Fruit fly (Drosophila melanogaster) whole organism, pupa: ENCODE measurements around the gene nonA-l.

Source experiments
- CG10348 ChIP-seq: fragments of 200-800 bp; sonication (Bioruptor generic); IDR thresholded peaks from 2 replicates; pipeline ENCODE4 v1.3.6; 2022; ENCODE audit warnings: missing biosample characterization, missing genetic modification characterization
- CG12605 ChIP-seq: fragments of 200-800 bp; sonication (Bioruptor generic); IDR thresholded peaks from 2 replicates; pipeline ENCODE4 v1.3.6; 2022; ENCODE audit warnings: missing biosample characterization, missing genetic modification characterization
- CG13204 ChIP-seq: fragments of 200-800 bp; sonication (Bioruptor generic); optimal IDR thresholded peaks from 2 replicates; lab custom pipeline; 2018; ENCODE audit warnings: missing biosample characterization, mild to moderate bottlenecking, missing genetic modification characterization, moderate library complexity
- CG14655 ChIP-seq: fragments of 200-800 bp; sonication (Bioruptor generic); optimal IDR thresholded peaks from 3 replicates; lab custom pipeline; 2017; ENCODE audit warnings: mild to moderate bottlenecking, missing biosample characterization, missing genetic modification reagents, missing genetic modification characterization
- CG15710 ChIP-seq: fragments of 200-800 bp; sonication (Bioruptor generic); optimal IDR thresholded peaks from 2 replicates; lab custom pipeline; 2018; ENCODE audit warnings: missing biosample characterization, mild to moderate bottlenecking, missing genetic modification characterization, moderate library complexity
- CG17806 ChIP-seq: fragments of 200-800 bp; sonication (Bioruptor generic); optimal IDR thresholded peaks from 2 replicates; lab custom pipeline; 2018; ENCODE audit warnings: missing biosample characterization, mild to moderate bottlenecking, missing genetic modification characterization, moderate library complexity
- CG32121 ChIP-seq: fragments of 200-800 bp; sonication (Bioruptor generic); IDR thresholded peaks from 2 replicates; pipeline ENCODE4 v1.3.6; 2022; ENCODE audit warnings: missing biosample characterization, missing genetic modification characterization
- CG34367 ChIP-seq: fragments of 200-800 bp; sonication (Bioruptor generic); optimal IDR thresholded peaks from 2 replicates; lab custom pipeline; 2018; ENCODE audit warnings: missing biosample characterization, mild to moderate bottlenecking, missing genetic modification characterization
- CG4496 ChIP-seq: fragments of 200-800 bp; sonication (Bioruptor generic); IDR thresholded peaks from 3 replicates; pipeline ENCODE4 v1.3.6; 2022; ENCODE audit warnings: missing biosample characterization, missing genetic modification characterization
- CG8159 ChIP-seq: fragments of 200-800 bp; sonication (Bioruptor generic); optimal IDR thresholded peaks from 3 replicates; lab custom pipeline; 2018; ENCODE audit warnings: missing biosample characterization, mild to moderate bottlenecking, missing genetic modification characterization, moderate library complexity
- CG8301 ChIP-seq: fragments of 200-800 bp; sonication (Bioruptor generic); optimal IDR thresholded peaks from 2 replicates; lab custom pipeline; 2018; ENCODE audit warnings: missing biosample characterization, mild to moderate bottlenecking, missing genetic modification characterization
- CG9948 ChIP-seq: fragments of 200-800 bp; sonication (Bioruptor generic); optimal IDR thresholded peaks from 2 replicates; lab custom pipeline; 2018; ENCODE audit warnings: missing biosample characterization, mild to moderate bottlenecking, missing genetic modification characterization, moderate library complexity
- D1 ChIP-seq: fragments of 200-800 bp; sonication (Bioruptor generic); optimal IDR thresholded peaks from 2 replicates; lab custom pipeline; 2018; ENCODE audit warnings: missing biosample characterization, mild to moderate bottlenecking, missing genetic modification characterization, moderate library complexity
- EcR ChIP-seq: fragments of 200-800 bp; sonication (Bioruptor generic); optimal IDR thresholded peaks from 3 replicates; lab custom pipeline; 2019; ENCODE audit warnings: missing biosample characterization, missing genetic modification characterization, mild to moderate bottlenecking, moderate library complexity, missing genetic modification reagents
- Ets98B ChIP-seq: fragments of 200-800 bp; sonication (Bioruptor generic); IDR thresholded peaks from 2 replicates; pipeline ENCODE4 v1.3.6; 2022; ENCODE audit warnings: missing biosample characterization, missing genetic modification characterization
- Pif1A ChIP-seq: fragments of 200-800 bp; sonication (Bioruptor generic); optimal IDR thresholded peaks from 3 replicates; lab custom pipeline; 2016; ENCODE audit warnings: missing biosample characterization, missing genetic modification characterization
- Pif1B ChIP-seq: fragments of 200-800 bp; sonication (Bioruptor generic); optimal IDR thresholded peaks from 3 replicates; lab custom pipeline; 2016; ENCODE audit warnings: missing biosample characterization, missing genetic modification characterization
- Snoo ChIP-seq: fragments of 200-800 bp; sonication (Bioruptor generic); optimal IDR thresholded peaks from 3 replicates; lab custom pipeline; 2017; ENCODE audit warnings: missing biosample characterization, mild to moderate bottlenecking, missing genetic modification characterization, inconsistent platforms
- gl ChIP-seq: fragments of 200-800 bp; sonication (Bioruptor generic); optimal IDR thresholded peaks from 2 replicates; lab custom pipeline; 2018; ENCODE audit warnings: missing biosample characterization, mild to moderate bottlenecking, missing genetic modification characterization
- rn ChIP-seq: fragments of 200-800 bp; sonication (Bioruptor generic); IDR thresholded peaks from 2 replicates; pipeline ENCODE4 v1.3.6; 2022; ENCODE audit warnings: missing biosample characterization, missing genetic modification characterization

The nonA-l gene

DNA sequence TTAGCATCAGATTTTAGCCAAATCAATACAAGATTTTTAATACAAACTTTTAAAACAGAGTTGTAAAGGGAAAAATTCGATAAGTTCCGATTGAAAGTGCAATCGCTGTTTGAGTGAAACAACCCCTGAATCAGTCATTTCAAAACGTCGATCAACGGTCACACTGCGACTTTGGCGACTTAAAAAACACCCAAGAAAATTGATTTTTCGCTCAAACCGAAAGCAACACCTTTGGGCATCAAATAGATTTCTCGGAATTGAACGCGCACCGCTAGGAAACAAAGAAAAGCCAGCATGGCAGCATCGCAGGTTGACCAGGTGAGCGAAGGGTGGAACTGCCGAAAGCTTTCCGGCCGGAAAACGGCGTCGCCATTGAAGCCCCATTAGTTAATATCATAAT is 3.6 kb downstream of the nonA-l start, which contains the start of gene Arl6IP1:
Gene Arl6IP1, plus strand, starts transcription at position 15 of the 400 bp plus-strand sequence.
- TF ChIP-seq CG4496 (GFP tag; lab: Robert Waterston, UW) (no peak), CG34367 (tag; lab: Kevin White, UChicago) (no peak), EcR (GFP tag; lab: Kevin White, UChicago) (no peak), CG14655 (GFP tag; lab: Kevin White, UChicago) (no peak), CG32121 (GFP tag; lab: Robert Waterston, UW) (no peak), Pif1B (GFP tag; lab: Kevin White, UChicago) (no peak), D1 (tag; lab: Kevin White, UChicago) (no peak), gl (tag; lab: Kevin White, UChicago) (no peak), Ets98B (GFP tag; lab: Robert Waterston, UW) (no peak), CG12605 (GFP tag; lab: Robert Waterston, UW) (no peak), CG8159 (tag; lab: Kevin White, UChicago) (no peak), rn (GFP tag; lab: Robert Waterston, UW) (no peak), CG17806 (tag; lab: Kevin White, UChicago) (no peak), CG15710 (tag; lab: Kevin White, UChicago) (no peak), Pif1A (GFP tag; lab: Kevin White, UChicago) (no peak), CG13204 (GFP tag; lab: Kevin White, UChicago) (no peak)

DNA sequence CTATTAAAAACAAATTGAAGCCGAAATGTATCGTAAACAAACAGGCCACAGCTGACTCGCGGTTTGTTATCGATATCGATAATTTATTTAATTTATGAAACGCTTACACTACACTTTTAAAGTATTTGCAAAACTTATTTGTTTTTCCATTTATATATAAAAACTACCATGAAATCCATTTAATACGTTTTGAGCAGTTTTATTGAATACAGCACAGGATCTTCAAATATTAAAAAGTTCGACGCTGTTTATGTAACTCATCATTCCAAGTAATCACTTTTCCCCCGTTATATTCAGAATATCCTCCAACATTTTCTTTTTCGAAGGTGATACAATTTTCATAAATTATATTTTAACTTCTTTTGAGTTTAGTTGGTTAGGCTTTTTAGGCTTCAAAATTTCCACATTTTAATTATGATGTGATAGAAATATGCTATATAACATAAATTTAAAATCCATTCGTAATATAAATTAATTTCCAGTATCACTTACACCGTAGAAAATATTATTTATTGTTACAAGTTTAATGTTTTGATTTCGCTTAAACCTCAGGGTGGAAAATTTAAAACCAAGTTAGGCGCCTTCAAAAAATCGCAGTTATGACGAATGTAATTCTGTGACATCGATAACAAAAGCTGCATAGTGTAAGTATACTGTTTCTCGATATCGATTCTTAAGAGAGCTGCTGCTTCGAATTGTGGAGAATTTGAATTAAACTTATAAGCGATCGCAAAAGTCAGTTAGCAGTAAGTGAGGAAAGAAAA is 7.1 kb downstream of the nonA-l start, which contains the start of the genes CG10324 and CCT3:
Gene CG10324, minus strand, starts transcription at position 53 of the 764 bp plus-strand sequence.
Gene CCT3, plus strand, starts transcription at position 654 of the 764 bp plus-strand sequence.
- TF ChIP-seq CG17806 (tag; lab: Kevin White, UChicago) = peak; percentile 42
- peak; percentile 67 for TF ChIP-seq CG15710 (tag; lab: Kevin White, UChicago)
- peak; percentile 64 for TF ChIP-seq CG9948 (tag; lab: Kevin White, UChicago)
- TF ChIP-seq rn (GFP tag; lab: Robert Waterston, UW) = no peak
- peak; percentile 63; the same call in 1 of the 2 replicates for TF ChIP-seq Ets98B (GFP tag; lab: Robert Waterston, UW)
- no peak for TF ChIP-seq CG13204 (GFP tag; lab: Kevin White, UChicago)
- peak; percentile 77; the same call in 2 of the 3 replicates for TF ChIP-seq CG4496 (GFP tag; lab: Robert Waterston, UW)
- TF ChIP-seq CG34367 (tag; lab: Kevin White, UChicago) = peak; percentile 54
- TF ChIP-seq gl (tag; lab: Kevin White, UChicago) = no peak
- TF ChIP-seq CG14655 (GFP tag; lab: Kevin White, UChicago) = no peak
- TF ChIP-seq Pif1B (GFP tag; lab: Kevin White, UChicago) = no peak
- TF ChIP-seq EcR (GFP tag; lab: Kevin White, UChicago) = no peak
- TF ChIP-seq Snoo = peak; percentile 37
- TF ChIP-seq CG32121 (GFP tag; lab: Robert Waterston, UW) = peak; percentile 59; the same call in 1 of the 2 replicates

DNA sequence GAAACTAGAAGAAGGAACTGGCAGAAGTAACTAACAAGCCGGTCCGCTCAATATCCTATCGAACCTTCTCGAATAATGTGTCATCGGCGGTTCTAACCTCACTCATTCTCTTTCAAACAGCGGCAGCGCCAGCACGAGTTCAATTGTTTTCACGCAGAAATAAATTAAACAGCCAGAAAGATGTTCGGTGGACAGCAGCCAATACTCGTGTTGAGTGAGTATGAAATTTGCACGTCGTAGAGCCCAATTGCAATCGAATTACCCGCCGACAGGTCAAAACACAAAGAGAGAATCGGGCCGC is 7.7 kb downstream of the nonA-l start:
- TF ChIP-seq CG13204 (GFP tag; lab: Kevin White, UChicago) (no peak), CG4496 (GFP tag; lab: Robert Waterston, UW) (no peak), Pif1B (GFP tag; lab: Kevin White, UChicago) (no peak), rn (GFP tag; lab: Robert Waterston, UW) (no peak), CG32121 (GFP tag; lab: Robert Waterston, UW) (no peak)

DNA sequence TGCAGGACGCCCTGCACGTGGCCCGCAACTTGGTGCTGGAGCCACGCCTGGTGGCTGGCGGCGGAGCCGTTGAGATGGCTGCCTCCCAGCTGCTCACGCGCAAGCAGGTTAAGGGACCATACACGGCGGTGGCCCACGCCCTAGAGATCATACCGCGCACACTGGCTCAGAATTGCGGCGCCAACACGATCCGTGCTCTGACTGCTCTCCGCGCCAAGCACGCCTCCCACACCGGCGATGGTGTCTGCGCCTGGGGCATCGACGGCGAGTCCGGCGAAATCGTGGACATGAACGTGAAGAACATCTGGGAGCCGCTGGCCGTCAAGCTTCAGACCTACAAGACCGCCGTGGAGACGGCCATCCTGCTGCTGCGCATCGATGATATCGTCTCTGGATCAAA is 9.3 kb downstream of the nonA-l start:
- TF ChIP-seq CG8159 (tag; lab: Kevin White, UChicago) (no peak), CG10348 (GFP tag; lab: Robert Waterston, UW) (no peak), CG32121 (GFP tag; lab: Robert Waterston, UW) (no peak), rn (GFP tag; lab: Robert Waterston, UW) (no peak), CG14655 (GFP tag; lab: Kevin White, UChicago) (no peak), D1 (tag; lab: Kevin White, UChicago) (no peak), Pif1A (GFP tag; lab: Kevin White, UChicago) (no peak), CG9948 (tag; lab: Kevin White, UChicago) (no peak), CG17806 (tag; lab: Kevin White, UChicago) (no peak), CG15710 (tag; lab: Kevin White, UChicago) (no peak), CG13204 (GFP tag; lab: Kevin White, UChicago) (no peak)

DNA sequence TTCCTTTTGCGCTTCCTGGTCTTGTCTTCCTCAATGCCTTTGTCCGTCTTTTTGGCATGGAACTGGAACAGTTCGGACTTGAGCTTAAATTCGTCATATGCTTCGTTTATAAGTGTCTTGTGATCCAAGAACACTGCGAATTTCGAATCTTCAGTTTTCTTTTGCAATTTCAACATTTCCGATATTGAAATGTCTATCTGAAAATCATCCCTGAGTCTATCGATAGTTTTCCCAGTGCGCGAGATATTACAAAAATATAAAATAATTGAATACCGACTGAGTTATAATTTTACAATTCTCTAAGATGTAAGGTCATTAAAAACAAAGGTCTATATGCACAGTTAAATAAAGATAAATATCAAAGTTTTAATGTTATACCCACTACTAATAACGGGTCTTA is 10.9 kb downstream of the nonA-l start, which contains the start of gene Mettl4:
Gene Mettl4, minus strand, starts transcription at position 208 of the 400 bp plus-strand sequence.
- TF ChIP-seq CG34367 (tag; lab: Kevin White, UChicago) (no peak), CG10348 (GFP tag; lab: Robert Waterston, UW) (no peak)

DNA sequence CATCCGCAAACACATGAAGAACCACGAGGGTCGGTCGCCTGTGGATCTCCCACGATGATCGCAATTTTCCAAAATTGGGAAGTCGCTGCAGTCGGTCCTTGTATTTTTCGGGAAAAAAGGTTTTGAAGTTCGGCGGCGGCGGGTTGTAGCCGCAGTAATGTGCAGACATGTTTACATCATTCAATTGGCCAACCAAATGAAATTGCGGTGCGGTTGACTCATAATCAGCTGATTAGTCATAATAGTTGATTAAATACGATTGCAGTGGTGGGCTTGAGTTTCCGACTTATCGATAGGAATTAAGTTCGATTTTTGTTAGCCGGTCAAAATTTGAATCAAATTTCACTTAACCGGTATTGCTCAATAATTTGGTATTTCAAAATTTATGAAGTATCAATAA is 12.1 kb downstream of the nonA-l start, which contains the start of gene CG14907:
Gene CG14907, minus strand, starts transcription at position 229 of the 400 bp plus-strand sequence.
- no peak for TF ChIP-seq CG13204 (GFP tag; lab: Kevin White, UChicago)
- TF ChIP-seq Pif1B (GFP tag; lab: Kevin White, UChicago) = no peak
- TF ChIP-seq Snoo = no peak
- no peak for TF ChIP-seq Pif1A (GFP tag; lab: Kevin White, UChicago)
- TF ChIP-seq CG34367 (tag; lab: Kevin White, UChicago) = no peak
- no peak for TF ChIP-seq CG14655 (GFP tag; lab: Kevin White, UChicago)
- no peak for TF ChIP-seq D1 (tag; lab: Kevin White, UChicago)
- no peak for TF ChIP-seq EcR (GFP tag; lab: Kevin White, UChicago)
- TF ChIP-seq CG15710 (tag; lab: Kevin White, UChicago) = no peak
- no peak for TF ChIP-seq CG32121 (GFP tag; lab: Robert Waterston, UW)
- TF ChIP-seq CG9948 (tag; lab: Kevin White, UChicago) = no peak
- no peak for TF ChIP-seq CG10348 (GFP tag; lab: Robert Waterston, UW)
- TF ChIP-seq CG4496 (GFP tag; lab: Robert Waterston, UW) = no peak
- no peak for TF ChIP-seq CG17806 (tag; lab: Kevin White, UChicago)
- no peak for TF ChIP-seq CG12605 (GFP tag; lab: Robert Waterston, UW)
- no peak for TF ChIP-seq rn (GFP tag; lab: Robert Waterston, UW)
- no peak for TF ChIP-seq CG8301 (tag; lab: Kevin White, UChicago)
- TF ChIP-seq gl (tag; lab: Kevin White, UChicago) = no peak
